Fruit fly (Drosophila melanogaster) ovary, adult (tissue): ENCODE data around the gene Ae2.
A peak's percentile ranks its signal among the peaks of the same experiment; 100 is the strongest.
"Not testable (repeated sequence)": the region's sequence is repeated elsewhere in the genome, so short reads cannot be mapped to it uniquely, and the experiment has no call there.

Source experiments
- CG17801 ChIP-seq: fragments of 200-800 bp; optimal IDR thresholded peaks from 2 replicates; lab custom pipeline; 2019; ENCODE audit warnings: missing biosample characterization, mild to moderate bottlenecking, missing genetic modification characterization, moderate library complexity; ENCODE audit not compliant: partially characterized antibody

The Ae2 gene

dm6 chr3L:9745393-9745792 lies 18.0 kb upstream of the Ae2 start:
- no peak for TF ChIP-seq CG17801 (GFP tag; lab: Kevin White, UChicago)

- no peak for TF ChIP-seq CG17801 (GFP tag; lab: Kevin White, UChicago)
Observed at dm6 chr3L:9751625-9752024, 11.7 kb upstream of the Ae2 start.

dm6 chr3L:9760151-9760749 lies 3.1 kb upstream of the Ae2 start, which contains the start of gene CG42268:
Gene CG42268, minus strand, starts transcription at chr3L:9760395.
- peak; percentile 8 for TF ChIP-seq CG17801 (GFP tag; lab: Kevin White, UChicago)

dm6 chr3L:9762036-9762597 lies 1.2 kb upstream of the Ae2 start:
- no peak for TF ChIP-seq CG17801 (GFP tag; lab: Kevin White, UChicago)

dm6 chr3L:9764307-9764706 lies 963 bp downstream of the Ae2 start:
- no peak for TF ChIP-seq CG17801 (GFP tag; lab: Kevin White, UChicago)

dm6 chr3L:9764915-9765709 lies 1.8 kb downstream of the Ae2 start:
- TF ChIP-seq CG17801 (GFP tag; lab: Kevin White, UChicago): no peak

dm6 chr3L:9765710-9766005 lies 2.3 kb downstream of the Ae2 start:
- no peak for TF ChIP-seq CG17801 (GFP tag; lab: Kevin White, UChicago)

dm6 chr3L:9766364-9766763 lies 3.0 kb downstream of the Ae2 start:
- TF ChIP-seq CG17801 (GFP tag; lab: Kevin White, UChicago): no peak

- no peak for TF ChIP-seq CG17801 (GFP tag; lab: Kevin White, UChicago)
Observed at dm6 chr3L:9767636-9768358, 4.5 kb downstream of the Ae2 start.

dm6 chr3L:9768385-9768784 lies 5.0 kb downstream of the Ae2 start:
- TF ChIP-seq CG17801 (GFP tag; lab: Kevin White, UChicago): no peak

dm6 chr3L:9775728-9776127 lies 12.4 kb downstream of the Ae2 start:
- no peak for TF ChIP-seq CG17801 (GFP tag; lab: Kevin White, UChicago)

- TF ChIP-seq CG17801 (GFP tag; lab: Kevin White, UChicago): no peak
Observed at dm6 chr3L:9776804-9777393, 13.6 kb downstream of the Ae2 start.

dm6 chr3L:9786746-9787145 lies 23.4 kb downstream of the Ae2 start, which contains the start of gene CG32052:
Gene CG32052, plus strand, starts transcription at chr3L:9787046.
- no peak for TF ChIP-seq CG17801 (GFP tag; lab: Kevin White, UChicago)

- no peak for TF ChIP-seq CG17801 (GFP tag; lab: Kevin White, UChicago)
Observed at dm6 chr3L:9797587-9797986, 34.2 kb downstream of the Ae2 start, which contains the start of gene Zasp67. Gene Zasp67, minus strand, starts transcription at chr3L:9797687.

- TF ChIP-seq CG17801 (GFP tag; lab: Kevin White, UChicago): not testable (repeated sequence)
Observed at dm6 chr3L:9798120-9798519, 34.8 kb downstream of the Ae2 start, which contains the start of gene Ilp1. Gene Ilp1, plus strand, starts transcription at chr3L:9798420.
